Fruit fly (Drosophila melanogaster) whole organism, embryonic: ENCODE measurements around the gene CG17612.
A peak's percentile ranks its signal among the peaks of the same experiment; 100 is the strongest.

Source experiments
- BEAF-32 ChIP-seq: fragments of 200-800 bp; sonication (Bioruptor generic); optimal IDR thresholded peaks from 3 replicates; lab custom pipeline; 2017; ENCODE audit warnings: missing biosample characterization, missing genetic modification characterization, mild to moderate bottlenecking, moderate library complexity, missing genetic modification reagents
- Bgb ChIP-seq: fragments of 200-800 bp; sonication (Bioruptor generic); IDR thresholded peaks from 2 replicates; pipeline ENCODE4 v1.3.6; 2022; ENCODE audit warnings: missing biosample characterization, missing genetic modification characterization; ENCODE audit not compliant: partially characterized antibody
- CG11696 ChIP-seq: fragments of 200-800 bp; sonication (Bioruptor generic); IDR thresholded peaks from 2 replicates; pipeline ENCODE4 v1.3.6; 2022; ENCODE audit warnings: missing biosample characterization, missing genetic modification characterization
- CG12744 ChIP-seq: fragments of 200-800 bp; sonication (Bioruptor generic); optimal IDR thresholded peaks from 2 replicates; lab custom pipeline; 2016; ENCODE audit warnings: missing biosample characterization, missing genetic modification characterization
- CG15073 ChIP-seq: fragments of 200-800 bp; sonication (Bioruptor generic); optimal IDR thresholded peaks from 2 replicates; lab custom pipeline; 2016; ENCODE audit warnings: missing biosample characterization, missing genetic modification characterization
- CG15479 ChIP-seq: fragments of 200-800 bp; sonication (Bioruptor generic); optimal IDR thresholded peaks from 3 replicates; lab custom pipeline; 2019; ENCODE audit warnings: missing biosample characterization, mild to moderate bottlenecking, missing genetic modification characterization, moderate library complexity
- CG15601 ChIP-seq: fragments of 200-800 bp; sonication (Bioruptor generic); optimal IDR thresholded peaks from 3 replicates; lab custom pipeline; 2019; ENCODE audit warnings: missing biosample characterization, mild to moderate bottlenecking, missing genetic modification characterization, moderate library complexity
- CG16779 ChIP-seq: fragments of 200-800 bp; sonication (Bioruptor generic); IDR thresholded peaks from 2 replicates; pipeline ENCODE4 v1.3.6; 2022; ENCODE audit warnings: missing biosample characterization, missing genetic modification characterization
- CG17359 ChIP-seq: fragments of 200-800 bp; sonication (Bioruptor generic); optimal IDR thresholded peaks from 3 replicates; lab custom pipeline; 2018; ENCODE audit warnings: missing biosample characterization, mild to moderate bottlenecking, missing genetic modification characterization, moderate library complexity
- CG17829 ChIP-seq: fragments of 200-800 bp; optimal IDR thresholded peaks from 2 replicates; lab custom pipeline; 2019; ENCODE audit warnings: missing biosample characterization, mild to moderate bottlenecking, missing genetic modification characterization, moderate library complexity
- CG2202 ChIP-seq: fragments of 200-800 bp; sonication (Bioruptor generic); optimal IDR thresholded peaks from 2 replicates; lab custom pipeline; 2018; ENCODE audit warnings: missing biosample characterization, mild to moderate bottlenecking, missing genetic modification characterization
- CG2712 ChIP-seq: fragments of 200-800 bp; optimal IDR thresholded peaks from 3 replicates; lab custom pipeline; 2019; ENCODE audit warnings: missing biosample characterization, mild to moderate bottlenecking, missing genetic modification characterization, moderate library complexity
- CG31224 ChIP-seq: fragments of 200-800 bp; sonication (Bioruptor generic); IDR thresholded peaks from 2 replicates; pipeline ENCODE4 v1.3.6; 2022; ENCODE audit warnings: missing biosample characterization, missing genetic modification characterization
- CG34376 ChIP-seq: fragments of 200-800 bp; sonication (Bioruptor generic); optimal IDR thresholded peaks from 2 replicates; lab custom pipeline; 2018; ENCODE audit warnings: missing biosample characterization, mild to moderate bottlenecking, missing genetic modification characterization
- CG34422 ChIP-seq: fragments of 200-800 bp; sonication (Bioruptor generic); IDR thresholded peaks from 3 replicates; pipeline ENCODE4 v1.3.6; 2022; ENCODE audit warnings: missing biosample characterization, missing genetic modification characterization
- CG4282 ChIP-seq: fragments of 200-800 bp; sonication (Bioruptor generic); optimal IDR thresholded peaks from 2 replicates; lab custom pipeline; 2016; ENCODE audit warnings: missing biosample characterization, missing genetic modification characterization
- CG4360 ChIP-seq: fragments of 200-800 bp; sonication (Bioruptor generic); IDR thresholded peaks from 2 replicates; pipeline ENCODE4 v1.3.6; 2022; ENCODE audit warnings: missing biosample characterization, missing genetic modification characterization
- CG6254 ChIP-seq: fragments of 200-800 bp; sonication (Bioruptor generic); optimal IDR thresholded peaks from 3 replicates; lab custom pipeline; 2017; ENCODE audit warnings: mild to moderate bottlenecking, missing biosample characterization, missing genetic modification reagents, missing genetic modification characterization
- CG7963 ChIP-seq: fragments of 200-800 bp; sonication (Bioruptor generic); IDR thresholded peaks from 3 replicates; pipeline ENCODE4 v1.3.6; 2022; ENCODE audit warnings: missing biosample characterization, missing genetic modification characterization; ENCODE audit not compliant: partially characterized antibody
- Deaf1 ChIP-seq: fragments of 200-800 bp; optimal IDR thresholded peaks from 3 replicates; lab custom pipeline; 2019; ENCODE audit warnings: missing biosample characterization, mild to moderate bottlenecking, missing genetic modification characterization, moderate library complexity
- Dll ChIP-seq: fragments of 200-800 bp; sonication (Bioruptor generic); IDR thresholded peaks from 4 replicates; pipeline ENCODE4 v1.3.6; 2022; ENCODE audit warnings: missing biosample characterization, missing genetic modification characterization; ENCODE audit not compliant: partially characterized antibody
- Dref ChIP-seq: fragments of 200-800 bp; sonication (Bioruptor generic); IDR thresholded peaks from 2 replicates; pipeline ENCODE4 v1.3.6; 2022; ENCODE audit warnings: missing biosample characterization, missing genetic modification characterization
- Drgx ChIP-seq: fragments of 200-800 bp; sonication (Bioruptor generic); IDR thresholded peaks from 2 replicates; pipeline ENCODE4 v1.3.6; 2022; ENCODE audit warnings: missing biosample characterization, missing genetic modification characterization
- ERR ChIP-seq: fragments of 200-800 bp; sonication (Bioruptor generic); optimal IDR thresholded peaks from 2 replicates; lab custom pipeline; 2016; ENCODE audit warnings: missing biosample characterization, missing genetic modification characterization
- H2.0 ChIP-seq: fragments of 200-800 bp; sonication (Bioruptor generic); IDR thresholded peaks from 2 replicates; pipeline ENCODE4 v1.3.6; 2022; ENCODE audit warnings: missing biosample characterization, missing genetic modification characterization
- Hr39 ChIP-seq: fragments of >200 bp; optimal IDR thresholded peaks from 2 replicates; lab custom pipeline; 2017
- Lhr ChIP-seq: fragments of 200-800 bp; sonication (Bioruptor generic); optimal IDR thresholded peaks from 3 replicates; lab custom pipeline; 2017; ENCODE audit warnings: mild to moderate bottlenecking, missing biosample characterization, missing genetic modification reagents, missing genetic modification characterization
- Lpt ChIP-seq: fragments of >200 bp; optimal IDR thresholded peaks from 2 replicates; lab custom pipeline; 2018; ENCODE audit warnings: missing biosample characterization, missing genetic modification characterization
- MBD-R2 ChIP-seq: fragments of 200-800 bp; sonication (Bioruptor generic); IDR thresholded peaks from 2 replicates; pipeline ENCODE4 v1.3.6; 2022; ENCODE audit warnings: missing biosample characterization, missing genetic modification characterization
- Mad ChIP-seq: fragments of 200-800 bp; sonication (Bioruptor generic); optimal IDR thresholded peaks from 2 replicates; lab custom pipeline; 2016; ENCODE audit warnings: missing biosample characterization, missing genetic modification characterization
- Med ChIP-seq: fragments of 200-800 bp; sonication (Bioruptor generic); peaks from one replicate; lab custom pipeline; 2016; ENCODE audit warnings: missing biosample characterization, missing genetic modification characterization, mild to moderate bottlenecking, inconsistent platforms, moderate library complexity
- Mes4 ChIP-seq: fragments of 200-800 bp; sonication (Bioruptor generic); optimal IDR thresholded peaks from 2 replicates; lab custom pipeline; 2016; ENCODE audit warnings: missing biosample characterization, missing genetic modification characterization
- Nf-YA ChIP-seq: fragments of 200-800 bp; sonication (Bioruptor generic); IDR thresholded peaks from 2 replicates; pipeline ENCODE4 v1.3.6; 2022; ENCODE audit warnings: missing biosample characterization, missing genetic modification characterization
- NfI ChIP-seq: fragments of 200-800 bp; sonication (Bioruptor generic); optimal IDR thresholded peaks from 3 replicates; lab custom pipeline; 2018; ENCODE audit warnings: missing biosample characterization, mild to moderate bottlenecking, missing genetic modification characterization, moderate library complexity
- Opbp ChIP-seq: fragments of 200-800 bp; sonication (Bioruptor generic); IDR thresholded peaks from 3 replicates; pipeline ENCODE4 v1.3.6; 2022; ENCODE audit warnings: missing biosample characterization, missing genetic modification characterization; ENCODE audit not compliant: partially characterized antibody
- Scr ChIP-seq: fragments of 200-800 bp; sonication (Bioruptor generic); IDR thresholded peaks from 2 replicates; pipeline ENCODE4 v1.3.6; 2022; ENCODE audit warnings: missing biosample characterization, missing genetic modification characterization; ENCODE audit not compliant: partially characterized antibody
- Taf1 ChIP-seq: fragments of 200-800 bp; sonication (Bioruptor generic); IDR thresholded peaks from 2 replicates; pipeline ENCODE4 v1.3.6; 2022; ENCODE audit warnings: missing biosample characterization, missing genetic modification characterization
- ac ChIP-seq: fragments of 200-800 bp; sonication (Bioruptor generic); optimal IDR thresholded peaks from 3 replicates; lab custom pipeline; 2017; ENCODE audit warnings: missing biosample characterization, mild to moderate bottlenecking, missing genetic modification characterization
- aop ChIP-seq: fragments of 200-800 bp; sonication (Bioruptor generic); IDR thresholded peaks from 2 replicates; pipeline ENCODE4 v1.3.6; 2022; ENCODE audit warnings: missing biosample characterization, missing genetic modification characterization
- caup ChIP-seq: fragments of 200-800 bp; sonication (Bioruptor generic); optimal IDR thresholded peaks from 3 replicates; lab custom pipeline; 2017; ENCODE audit warnings: missing biosample characterization, mild to moderate bottlenecking, missing genetic modification characterization, moderate library complexity; ENCODE audit not compliant: severe bottlenecking
- gcm2 ChIP-seq: fragments of 200-800 bp; sonication (Bioruptor generic); optimal IDR thresholded peaks from 2 replicates; lab custom pipeline; 2016; ENCODE audit warnings: missing biosample characterization, missing genetic modification characterization
- gsb ChIP-seq: fragments of 200-800 bp; sonication (Bioruptor generic); IDR thresholded peaks from 2 replicates; pipeline ENCODE4 v1.3.6; 2022; ENCODE audit warnings: missing biosample characterization, missing genetic modification characterization
- gsb-n ChIP-seq: fragments of 200-800 bp; sonication (Bioruptor generic); optimal IDR thresholded peaks from 3 replicates; lab custom pipeline; 2018; ENCODE audit warnings: missing biosample characterization, mild to moderate bottlenecking, missing genetic modification characterization
- lola ChIP-seq, 3 experiments: fragments of >200 bp in 2 of 3; fragments of 200-800 bp in 1 of 3; sonication (Bioruptor generic) in 1 of 3; optimal IDR thresholded peaks; 2 replicates each; lab custom pipeline; 2017 to 2019; ENCODE audit warnings: missing biosample characterization in 3 of 3, missing genetic modification characterization in 3 of 3, mild to moderate bottlenecking in 1 of 3, moderate library complexity in 1 of 3
- lov ChIP-seq, 2 experiments: fragments of 200-800 bp in 1 of 2; fragments of >200 bp in 1 of 2; sonication (Bioruptor generic) in 1 of 2; IDR thresholded peaks in 1 of 2; optimal IDR thresholded peaks in 1 of 2; 2 replicates in 1 of 2; 3 replicates in 1 of 2; pipeline versions ENCODE4 v1.3.6 to Lab custom; 2017 to 2022; ENCODE audit warnings: missing biosample characterization in 1 of 2, missing genetic modification characterization in 1 of 2
- mld ChIP-seq: fragments of 200-800 bp; sonication (Bioruptor generic); IDR thresholded peaks from 3 replicates; pipeline ENCODE4 v1.3.6; 2022; ENCODE audit warnings: missing biosample characterization, missing genetic modification characterization; ENCODE audit not compliant: partially characterized antibody
- onecut ChIP-seq: fragments of 200-800 bp; sonication (Bioruptor generic); IDR thresholded peaks from 2 replicates; pipeline ENCODE4 v1.3.6; 2022; ENCODE audit warnings: missing biosample characterization, missing genetic modification characterization
- sob ChIP-seq: fragments of 200-800 bp; sonication (Bioruptor generic); IDR thresholded peaks from 2 replicates; pipeline ENCODE4 v1.3.6; 2022; ENCODE audit warnings: missing biosample characterization, missing genetic modification characterization
- vvl ChIP-seq: fragments of 200-800 bp; sonication (Bioruptor generic); IDR thresholded peaks from 2 replicates; pipeline ENCODE4 v1.3.6; 2022; ENCODE audit warnings: missing biosample characterization, missing genetic modification characterization
- wor ChIP-seq: fragments of 200-800 bp; sonication (Bioruptor generic); IDR thresholded peaks from 2 replicates; pipeline ENCODE4 v1.3.6; 2022; ENCODE audit warnings: missing biosample characterization, missing genetic modification characterization

The CG17612 gene

DNA sequence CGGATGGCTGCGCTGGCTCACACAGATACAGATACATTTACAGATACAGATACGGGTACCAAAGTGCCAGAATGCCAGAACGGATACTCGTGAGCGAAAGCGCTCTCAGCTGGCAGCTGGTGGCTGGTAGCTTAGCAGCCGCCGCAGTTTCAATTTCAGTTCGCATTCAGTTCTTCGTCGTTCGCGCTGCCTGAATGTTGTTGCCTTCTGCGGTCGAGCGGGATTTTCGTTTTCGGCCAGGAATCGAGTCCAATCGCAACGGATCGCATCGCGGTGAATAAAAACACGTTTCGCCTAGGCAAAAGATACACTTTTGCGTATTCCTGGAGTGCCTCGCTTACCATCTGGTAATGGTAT, 48.8 kb downstream of the CG17612 start, which contains the start of gene Atet (continued):
- TF ChIP-seq Drgx (GFP tag; lab: Robert Waterston, UW): no peak
- no peak for TF ChIP-seq CG17359 (tag; lab: Kevin White, UChicago)
- TF ChIP-seq H2.0: no peak
- peak; percentile 58; the same call in 1 of the 2 replicates for TF ChIP-seq CG4360
- TF ChIP-seq Hr39: no peak
- no peak for TF ChIP-seq CG31224
- peak; percentile 40 for TF ChIP-seq caup
- 0 out of 2 replicates have a peak, but pooled peaks have one; percentile 26 for TF ChIP-seq Dref (GFP tag; lab: Robert Waterston, UW)
- peak; percentile 27; the same call in 1 of the 3 replicates for TF ChIP-seq CG34422 (GFP tag; lab: Robert Waterston, UW)
- 0 out of 3 replicates have a peak, but pooled peaks have one; percentile 31 for TF ChIP-seq CG7963 (GFP tag; lab: Robert Waterston, UW)
- peak; percentile 41; the same call in 1 of the 2 replicates for TF ChIP-seq gsb
- TF ChIP-seq Taf1 (GFP tag; lab: Robert Waterston, UW): no peak
- no peak for TF ChIP-seq CG15073 (GFP tag; lab: Kevin White, UChicago)
- TF ChIP-seq CG11696: no peak
- TF ChIP-seq CG2202: no peak
- no peak for TF ChIP-seq Mes4 (GFP tag; lab: Kevin White, UChicago)
- TF ChIP-seq CG34376: no peak
- TF ChIP-seq MBD-R2: no peak
- 0 out of 2 replicates have a peak, but pooled peaks have one; percentile 1 for TF ChIP-seq onecut (GFP tag; lab: Robert Waterston, UW)
- peak; percentile 64; the same call in 1 of the 2 replicates for TF ChIP-seq aop (GFP tag; lab: Robert Waterston, UW)
- TF ChIP-seq Lhr (GFP tag; lab: Kevin White, UChicago): no peak
- no peak for TF ChIP-seq CG17829 (tag; lab: Kevin White, UChicago)
- TF ChIP-seq Nf-YA (GFP tag; lab: Robert Waterston, UW): no peak
- no peak for TF ChIP-seq CG16779 (GFP tag; lab: Robert Waterston, UW)
- TF ChIP-seq Mad: no peak
- peak in 1 of 3 experiments; percentile 35 for TF ChIP-seq lola (GFP tag; optimal IDR thresholded peaks at IDR 0.05; lab: Kevin White, UChicago)
- TF ChIP-seq wor: 0 out of 2 replicates have a peak, but pooled peaks have one; percentile 3
- peak; percentile 34; the same call in 1 of the 2 replicates for TF ChIP-seq vvl
- TF ChIP-seq CG4282: peak; percentile 29
- peak; percentile 19; the same call in 1 of the 2 replicates for TF ChIP-seq Scr (GFP tag; lab: Robert Waterston, UW)
- TF ChIP-seq Opbp (GFP tag; lab: Robert Waterston, UW): peak; percentile 24; the same call in 1 of the 3 replicates
- no peak for TF ChIP-seq CG12744 (GFP tag; lab: Kevin White, UChicago)
- TF ChIP-seq NfI (GFP tag; lab: Kevin White, UChicago): no peak
- no peak for TF ChIP-seq CG6254 (GFP tag; lab: Kevin White, UChicago)
- TF ChIP-seq CG15601 (tag; lab: Kevin White, UChicago): peak; percentile 93
- peak; percentile 44; the same call in 1 of the 2 replicates for TF ChIP-seq sob (GFP tag; lab: Robert Waterston, UW)
- TF ChIP-seq Med (GFP tag; lab: Kevin White, UChicago): peak; percentile 82
- TF ChIP-seq mld: no peak
- peak; percentile 15 for TF ChIP-seq gcm2 (GFP tag; lab: Kevin White, UChicago)
- TF ChIP-seq Dll (GFP tag; lab: Robert Waterston, UW): no peak
- TF ChIP-seq Deaf1 (tag; lab: Kevin White, UChicago): peak; percentile 79
- peak; percentile 19 for TF ChIP-seq CG15479 (GFP tag; lab: Kevin White, UChicago)
- no peak for TF ChIP-seq lov (optimal IDR thresholded peaks at IDR 0.05; lab: Kevin White, UChicago)
- peak; percentile 70; the same call in 1 of the 3 replicates for TF ChIP-seq lov (GFP tag; IDR thresholded peaks at IDR 0.05; lab: Robert Waterston, UW)
- TF ChIP-seq Bgb (GFP tag; lab: Robert Waterston, UW): peak; percentile 71
- TF ChIP-seq CG2712 (tag; lab: Kevin White, UChicago): no peak
- TF ChIP-seq Lpt: no peak
- no peak for TF ChIP-seq ac (GFP tag; lab: Kevin White, UChicago)
- no peak for TF ChIP-seq ERR (GFP tag; lab: Kevin White, UChicago)
- TF ChIP-seq gsb-n (tag; lab: Kevin White, UChicago): no peak
- TF ChIP-seq BEAF-32 (GFP tag; lab: Kevin White, UChicago): no peak
